Fruit fly (Drosophila melanogaster): ENCODE measurements around the gene Cmpk.

Gene Cmpk

DNA sequence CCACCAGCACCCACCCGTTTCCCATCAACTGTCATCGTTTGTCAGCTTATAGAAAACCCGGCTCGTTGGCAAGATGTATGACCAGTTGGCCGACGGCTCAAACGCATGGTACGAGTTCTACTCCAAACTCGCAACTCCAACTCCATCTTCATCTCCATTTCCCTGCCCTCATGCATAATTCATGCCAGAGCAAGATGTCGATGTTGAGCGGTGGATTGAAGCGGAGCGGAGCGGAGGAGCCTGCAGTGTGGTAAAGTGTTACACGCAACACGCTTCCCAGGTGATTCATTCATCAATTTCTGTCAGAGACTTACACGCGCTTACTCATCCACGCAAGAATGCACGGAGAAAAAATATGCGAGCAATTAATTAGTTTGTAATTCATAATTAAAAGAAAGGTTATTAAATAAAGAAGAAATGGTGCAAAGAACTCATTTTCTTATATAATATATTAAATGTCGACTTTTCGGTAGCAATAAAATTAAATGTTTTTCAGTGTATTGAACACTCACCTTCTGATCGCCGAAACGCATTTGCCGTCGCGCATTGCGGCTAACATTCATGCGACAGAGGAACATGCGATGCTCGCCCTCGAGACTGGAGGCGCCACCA lies 26.2 kb upstream of the Cmpk start (continued):
- TF ChIP-seq CG6813 (GFP tag; optimal IDR thresholded peaks at IDR 0.05) = peak; percentile 12
- peak; percentile 77 for TF ChIP-seq ci (GFP tag; IDR thresholded peaks at IDR 0.05)
- TF ChIP-seq CG10431 (GFP tag; optimal IDR thresholded peaks at IDR 0.05) = no peak
- peak; percentile 22; the same call in 1 of the 2 replicates for TF ChIP-seq CG3847 (GFP tag; IDR thresholded peaks at IDR 0.05)
- TF ChIP-seq CG15073 (GFP tag; optimal IDR thresholded peaks at IDR 0.05) = no peak
- peak; percentile 78 for TF ChIP-seq gem (tag; optimal IDR thresholded peaks at IDR 0.05)
- TF ChIP-seq knrl (GFP tag; IDR thresholded peaks at IDR 0.05; ENCODE audit: partially characterized antibody) = no peak
- TF ChIP-seq CG11247 (GFP tag; IDR thresholded peaks at IDR 0.05) = 0 out of 2 replicates have a peak, but pooled peaks have one; percentile 29
- no peak for TF ChIP-seq CG11085 (GFP tag; IDR thresholded peaks at IDR 0.05)
- TF ChIP-seq ewg (GFP tag; optimal IDR thresholded peaks at IDR 0.05) = peak; percentile 23
- no peak for TF ChIP-seq Hand (GFP tag; optimal IDR thresholded peaks at IDR 0.05)
- no peak for TF ChIP-seq ato (GFP tag; IDR thresholded peaks at IDR 0.05; ENCODE audit: partially characterized antibody)
- TF ChIP-seq bcd (GFP tag; optimal IDR thresholded peaks at IDR 0.05) = peak; percentile 38
- TF ChIP-seq CG14710 (tag; optimal IDR thresholded peaks at IDR 0.05) = peak; percentile 70
- TF ChIP-seq Deaf1 (tag; optimal IDR thresholded peaks at IDR 0.05) = no peak
- no peak for TF ChIP-seq Fer2 (tag; optimal IDR thresholded peaks at IDR 0.05)
- TF ChIP-seq CG17802 (tag; optimal IDR thresholded peaks at IDR 0.05) = peak; percentile 8
- TF ChIP-seq CG2875 (GFP tag; optimal IDR thresholded peaks at IDR 0.05) = peak; percentile 19
- TF ChIP-seq CG31388 (GFP tag; optimal IDR thresholded peaks at IDR 0.05) = no peak
- TF ChIP-seq Bdp1 (GFP tag; optimal IDR thresholded peaks at IDR 0.05) = peak; percentile 2
- TF ChIP-seq dan (GFP tag; IDR thresholded peaks at IDR 0.05) = no peak
- TF ChIP-seq ap (GFP tag; IDR thresholded peaks at IDR 0.05) = 0 out of 2 replicates have a peak, but pooled peaks have one; percentile 18
- no peak for TF ChIP-seq Aef1 (GFP tag; IDR thresholded peaks at IDR 0.05)
- TF ChIP-seq CG14965 (GFP tag; optimal IDR thresholded peaks at IDR 0.05; ENCODE audit: borderline replicate concordance) = no peak
- no peak for TF ChIP-seq cas (GFP tag; IDR thresholded peaks at IDR 0.05)
- no peak for TF ChIP-seq CG4328 (GFP tag; optimal IDR thresholded peaks at IDR 0.05)
- 0 out of 2 replicates have a peak, but pooled peaks have one; percentile 14 for TF ChIP-seq Rfx (GFP tag; IDR thresholded peaks at IDR 0.05)
- TF ChIP-seq CG10654 (GFP tag; optimal IDR thresholded peaks at IDR 0.05) = peak; percentile 20
- TF ChIP-seq CG31441 (GFP tag; IDR thresholded peaks at IDR 0.05) = peak; percentile 77
- TF ChIP-seq TFAM (GFP tag; optimal IDR thresholded peaks at IDR 0.05) = no peak
- peak; percentile 60; the same call in 2 of the 3 replicates for TF ChIP-seq CG17361 (GFP tag; IDR thresholded peaks at IDR 0.05)
- 0 out of 2 replicates have a peak, but pooled peaks have one; percentile 38 for TF ChIP-seq Drgx (GFP tag; IDR thresholded peaks at IDR 0.05)
- no peak for TF ChIP-seq D19B (GFP tag; optimal IDR thresholded peaks at IDR 0.05)
- TF ChIP-seq Oli (tag; optimal IDR thresholded peaks at IDR 0.05) = peak; percentile 64
- TF ChIP-seq CG2712 (tag; optimal IDR thresholded peaks at IDR 0.05) = peak; percentile 82
- no peak for TF ChIP-seq ftz-f1 (GFP tag; optimal IDR thresholded peaks at IDR 0.05)
- peak; percentile 24 for TF ChIP-seq CG10209 (GFP tag; optimal IDR thresholded peaks at IDR 0.05)
- TF ChIP-seq Rx (GFP tag; IDR thresholded peaks at IDR 0.05) = peak; percentile 48
- peak; percentile 24 for TF ChIP-seq Abd-B (GFP tag; optimal IDR thresholded peaks at IDR 0.05)
- no peak for TF ChIP-seq gt (GFP tag; IDR thresholded peaks at IDR 0.05)
- TF ChIP-seq slp2 (GFP tag; optimal IDR thresholded peaks at IDR 0.05) = no peak
- TF ChIP-seq Poxn (GFP tag; IDR thresholded peaks at IDR 0.05) = no peak
- TF ChIP-seq caup (GFP tag; optimal IDR thresholded peaks at IDR 0.05; ENCODE audit: severe bottlenecking) = no peak
- no peak for TF ChIP-seq Tbp (GFP tag; optimal IDR thresholded peaks at IDR 0.05)
- no peak for TF ChIP-seq Ets65A (GFP tag)
- no peak for TF ChIP-seq mirr (GFP tag; optimal IDR thresholded peaks at IDR 0.05)
- TF ChIP-seq CG1792 (GFP tag; optimal IDR thresholded peaks at IDR 0.05) = no peak
- TF ChIP-seq CG12219 (GFP tag; optimal IDR thresholded peaks at IDR 0.05) = peak; percentile 28
- no peak for TF ChIP-seq p53 (GFP tag; optimal IDR thresholded peaks at IDR 0.05)
- peak in 1 of 2 experiments; percentile 47 for TF ChIP-seq Eip74EF (GFP tag; optimal IDR thresholded peaks at IDR 0.05)

Measured in whole organism, embryonic.